Fruit fly (Drosophila melanogaster) whole organism, pupa: Measurements from ENCODE around the gene dar1.

Experiments used
- CG17806 ChIP-seq: fragments of 200-800 bp; sonication (Bioruptor generic); optimal IDR thresholded peaks from 2 replicates; lab custom pipeline; 2018; ENCODE audit warnings: missing biosample characterization, mild to moderate bottlenecking, missing genetic modification characterization, moderate library complexity
- CG34367 ChIP-seq: fragments of 200-800 bp; sonication (Bioruptor generic); optimal IDR thresholded peaks from 2 replicates; lab custom pipeline; 2018; ENCODE audit warnings: missing biosample characterization, mild to moderate bottlenecking, missing genetic modification characterization
- CG9948 ChIP-seq: fragments of 200-800 bp; sonication (Bioruptor generic); optimal IDR thresholded peaks from 2 replicates; lab custom pipeline; 2018; ENCODE audit warnings: missing biosample characterization, mild to moderate bottlenecking, missing genetic modification characterization, moderate library complexity
- EcR ChIP-seq: fragments of 200-800 bp; sonication (Bioruptor generic); optimal IDR thresholded peaks from 3 replicates; lab custom pipeline; 2019; ENCODE audit warnings: missing biosample characterization, missing genetic modification characterization, mild to moderate bottlenecking, moderate library complexity, missing genetic modification reagents
- gl ChIP-seq: fragments of 200-800 bp; sonication (Bioruptor generic); optimal IDR thresholded peaks from 2 replicates; lab custom pipeline; 2018; ENCODE audit warnings: missing biosample characterization, mild to moderate bottlenecking, missing genetic modification characterization

dm6 chr3L:3644337-3645027 is 18.3 kb downstream of the dar1 start:
- TF ChIP-seq CG34367 (tag; lab: Kevin White, UChicago) (peak; percentile 31), CG9948 (peak; percentile 56), EcR (no peak), gl (tag; lab: Kevin White, UChicago) (peak; percentile 32), CG17806 (tag; lab: Kevin White, UChicago) (peak; percentile 64)
